Worm (Caenorhabditis elegans) whole organism, young adult: ENCODE measurements around the gene E02H1.5.

Experiments used
- B0019.2 ChIP-seq: fragments of 200-800 bp; sonication (Bioruptor generic); conservative IDR thresholded peaks from 2 replicates; pipeline ENCODE4 v1.3.6; 2022; ENCODE audit warnings: missing genetic modification reagents, missing genetic modification characterization, missing compliant biosample characterization
- B0336.3 ChIP-seq: fragments of 200-800 bp; sonication (Bioruptor generic); IDR thresholded peaks from 2 replicates; pipeline ENCODE4 v1.3.6; 2022; ENCODE audit warnings: missing genetic modification characterization, missing compliant biosample characterization
- F39B2.1 ChIP-seq: fragments of 200-800 bp; sonication (Bioruptor generic); IDR thresholded peaks from 2 replicates; pipeline ENCODE4 v1.3.6; 2022; ENCODE audit warnings: missing genetic modification reagents, missing genetic modification characterization, missing compliant biosample characterization
- F55B11.4 ChIP-seq: sonication (generic microtip); optimal IDR thresholded peaks from 2 replicates; lab custom pipeline; 2016; ENCODE audit warnings: missing compliant biosample characterization, missing genetic modification characterization, borderline replicate concordance; ENCODE audit not compliant: insufficient read depth
- F57A8.1 ChIP-seq: fragments of 200-800 bp; sonication (Bioruptor generic); optimal IDR thresholded peaks from 2 replicates; lab custom pipeline; 2018; ENCODE audit warnings: mild to moderate bottlenecking, missing genetic modification characterization, moderate library complexity, missing compliant biosample characterization
- K12H6.12 ChIP-seq: fragments of 200-800 bp; sonication (Bioruptor generic); optimal IDR thresholded peaks from 2 replicates; lab custom pipeline; 2018; ENCODE audit warnings: mild to moderate bottlenecking, missing genetic modification characterization, missing compliant biosample characterization
- T07F8.4 ChIP-seq: sonication (generic microtip); optimal IDR thresholded peaks from 2 replicates; lab custom pipeline; 2016; ENCODE audit warnings: mild to moderate bottlenecking, missing genetic modification characterization, moderate library complexity, missing compliant biosample characterization
- Y56A3A.18 ChIP-seq: fragments of 200-800 bp; sonication (Bioruptor generic); IDR thresholded peaks from 2 replicates; pipeline ENCODE4 v1.3.6; 2022; ENCODE audit warnings: missing genetic modification reagents, missing genetic modification characterization, missing compliant biosample characterization
- Y67H2A.10 ChIP-seq: fragments of 200-800 bp; sonication (Bioruptor generic); conservative IDR thresholded peaks from 2 replicates; pipeline ENCODE4 v1.3.6; 2022; ENCODE audit warnings: missing genetic modification reagents, missing genetic modification characterization, missing compliant biosample characterization
- ZK185.1 ChIP-seq: sonication (generic microtip); optimal IDR thresholded peaks from 2 replicates; lab custom pipeline; 2016; ENCODE audit warnings: mild to moderate bottlenecking, missing genetic modification characterization, missing compliant biosample characterization; ENCODE audit not compliant: poor library complexity, severe bottlenecking
- ama-1 ChIP-seq, 3 experiments: fragments of 150-350 bp in 1 of 3; sonication (generic microtip) in 2 of 3; optimal IDR thresholded peaks; 2 replicates each; lab custom pipeline; 2014 to 2018; ENCODE audit warnings: missing biosample characterization in 2 of 3, missing genetic modification characterization in 2 of 3, missing genetic modification reagents in 2 of 3
- aptf-2 ChIP-seq: fragments of 200-800 bp; sonication (Bioruptor generic); conservative IDR thresholded peaks from 2 replicates; pipeline ENCODE4 v1.3.6; 2022; ENCODE audit warnings: missing genetic modification reagents, missing genetic modification characterization, missing compliant biosample characterization
- attf-3 ChIP-seq: fragments of 200-800 bp; sonication (Bioruptor generic); conservative IDR thresholded peaks from 2 replicates; pipeline ENCODE4 v1.3.6; 2022; ENCODE audit warnings: missing genetic modification reagents, missing genetic modification characterization, missing compliant biosample characterization
- ccch-3 ChIP-seq: fragments of 200-800 bp; sonication (Bioruptor generic); optimal IDR thresholded peaks from 2 replicates; lab custom pipeline; 2018; ENCODE audit warnings: mild to moderate bottlenecking, missing genetic modification characterization, missing compliant biosample characterization
- ceh-40 ChIP-seq: fragments of 200-800 bp; sonication (Bioruptor generic); IDR thresholded peaks from 2 replicates; pipeline ENCODE4 v1.3.6; 2022; ENCODE audit warnings: missing genetic modification characterization, missing compliant biosample characterization
- die-1 ChIP-seq: sonication (generic microtip); optimal IDR thresholded peaks from 2 replicates; lab custom pipeline; 2016; ENCODE audit warnings: missing genotype, mild to moderate bottlenecking, missing genetic modification characterization, missing compliant biosample characterization
- dox-1 ChIP-seq: fragments of 200-800 bp; sonication (Bioruptor generic); IDR thresholded peaks from 2 replicates; pipeline ENCODE4 v1.3.6; 2022; ENCODE audit warnings: missing genetic modification reagents, missing genetic modification characterization, missing compliant biosample characterization
- efl-1 ChIP-seq: fragments of 150-350 bp; optimal IDR thresholded peaks from 2 replicates; lab custom pipeline; 2014; ENCODE audit warnings: missing biosample characterization, missing genetic modification reagents, missing genetic modification characterization
- egl-44 ChIP-seq: fragments of 200-800 bp; sonication (Bioruptor generic); IDR thresholded peaks from 2 replicates; pipeline ENCODE4 v1.3.6; 2022; ENCODE audit warnings: missing genetic modification reagents, missing genetic modification characterization, missing compliant biosample characterization
- egrh-3 ChIP-seq: fragments of 200-800 bp; sonication (Bioruptor generic); IDR thresholded peaks from 2 replicates; pipeline ENCODE4 v1.3.6; 2022; ENCODE audit warnings: missing genetic modification reagents, missing genetic modification characterization, missing compliant biosample characterization
- gei-17 ChIP-seq: fragments of 200-800 bp; sonication (Bioruptor generic); optimal IDR thresholded peaks from 2 replicates; lab custom pipeline; 2018; ENCODE audit warnings: mild to moderate bottlenecking, missing genetic modification characterization, missing compliant biosample characterization
- him-1 ChIP-seq: sonication (generic microtip); optimal IDR thresholded peaks from 2 replicates; lab custom pipeline; 2016; ENCODE audit warnings: missing genotype, missing genetic modification reagents, missing genetic modification characterization, missing compliant biosample characterization
- hlh-26 ChIP-seq: fragments of 200-800 bp; sonication (Bioruptor generic); conservative IDR thresholded peaks from 2 replicates; pipeline ENCODE4 v1.3.6; 2022; ENCODE audit warnings: missing genetic modification reagents, missing genetic modification characterization, missing compliant biosample characterization
- hmg-1.2 ChIP-seq: fragments of 200-800 bp; sonication (Bioruptor generic); IDR thresholded peaks from 2 replicates; pipeline ENCODE4 v1.3.6; 2022; ENCODE audit warnings: missing genetic modification reagents, missing genetic modification characterization, missing compliant biosample characterization
- lsl-1 ChIP-seq: fragments of 200-800 bp; sonication (Bioruptor generic); optimal IDR thresholded peaks from 2 replicates; lab custom pipeline; 2018; ENCODE audit warnings: mild to moderate bottlenecking, missing genetic modification characterization, moderate library complexity, missing compliant biosample characterization
- madf-3 ChIP-seq: fragments of 200-800 bp; sonication (Bioruptor generic); IDR thresholded peaks from 2 replicates; pipeline ENCODE4 v1.3.6; 2022; ENCODE audit warnings: missing genetic modification reagents, missing genetic modification characterization, missing compliant biosample characterization
- madf-8 ChIP-seq: fragments of 200-800 bp; sonication (Bioruptor generic); conservative IDR thresholded peaks from 2 replicates; pipeline ENCODE4 v1.3.6; 2022; ENCODE audit warnings: missing genetic modification reagents, missing genetic modification characterization, missing compliant biosample characterization
- mcd-1 ChIP-seq: fragments of 200-800 bp; sonication (Bioruptor generic); IDR thresholded peaks from 2 replicates; pipeline ENCODE4 v1.3.6; 2022; ENCODE audit warnings: missing genetic modification reagents, missing genetic modification characterization, missing compliant biosample characterization
- mel-28 ChIP-seq: sonication (generic microtip); optimal IDR thresholded peaks from 2 replicates; lab custom pipeline; 2016; ENCODE audit warnings: borderline replicate concordance, mild to moderate bottlenecking, missing genetic modification characterization, missing compliant biosample characterization
- mes-4 ChIP-seq: sonication (generic microtip); optimal IDR thresholded peaks from 2 replicates; lab custom pipeline; 2016; ENCODE audit warnings: missing genotype, missing genetic modification characterization, missing compliant biosample characterization
- mxl-1 ChIP-seq: sonication (generic microtip); optimal IDR thresholded peaks from 2 replicates; lab custom pipeline; 2016; ENCODE audit warnings: missing genetic modification characterization, missing compliant biosample characterization
- nfya-1 ChIP-seq: sonication (generic microtip); optimal IDR thresholded peaks from 2 replicates; lab custom pipeline; 2017; ENCODE audit warnings: antibody characterized with exemption, missing compliant biosample characterization, missing genetic modification characterization, borderline replicate concordance; ENCODE audit not compliant: insufficient read depth
- nfya-2 ChIP-seq: fragments of 200-800 bp; sonication (Bioruptor generic); IDR thresholded peaks from 2 replicates; pipeline ENCODE4 v1.3.6; 2022; ENCODE audit warnings: missing genetic modification reagents, missing genetic modification characterization, missing compliant biosample characterization
- nfyb-1 ChIP-seq: fragments of 200-800 bp; sonication (Bioruptor generic); IDR thresholded peaks from 2 replicates; pipeline ENCODE4 v1.3.6; 2022; ENCODE audit warnings: missing genetic modification reagents, missing genetic modification characterization, missing compliant biosample characterization
- nhr-27 ChIP-seq: fragments of 200-800 bp; sonication (Bioruptor generic); optimal IDR thresholded peaks from 2 replicates; lab custom pipeline; 2018; ENCODE audit warnings: mild to moderate bottlenecking, missing genetic modification characterization, moderate library complexity, missing compliant biosample characterization
- nhr-80 ChIP-seq: sonication (generic microtip); optimal IDR thresholded peaks from 2 replicates; lab custom pipeline; 2016; ENCODE audit warnings: missing genetic modification characterization, missing compliant biosample characterization
- rpc-1 ChIP-seq, 2 experiments: fragments of 150-350 bp in 1 of 2; sonication (generic microtip) in 1 of 2; optimal IDR thresholded peaks; 2 replicates each; lab custom pipeline; 2014 to 2018; ENCODE audit warnings: missing biosample characterization in 1 of 2, missing genetic modification characterization in 1 of 2, missing genetic modification reagents in 1 of 2, missing genotype in 1 of 2
- sea-2 ChIP-seq: fragments of 200-800 bp; sonication (Bioruptor generic); IDR thresholded peaks from 2 replicates; pipeline ENCODE4 v1.3.6; 2022; ENCODE audit warnings: missing genetic modification characterization, missing compliant biosample characterization
- snpc-1.3 ChIP-seq: sonication (generic microtip); optimal IDR thresholded peaks from 2 replicates; lab custom pipeline; 2017; ENCODE audit warnings: missing genetic modification characterization, mild to moderate bottlenecking, missing compliant biosample characterization, antibody characterized with exemption, moderate library complexity, missing genotype, missing genetic modification reagents; ENCODE audit not compliant: insufficient read depth
- snpc-4 ChIP-seq, 5 experiments: fragments of 150-350 bp in 1 of 5; sonication (generic microtip) in 4 of 5; optimal IDR thresholded peaks; 2 replicates each; lab custom pipeline; 2014 to 2018; ENCODE audit warnings: missing genetic modification characterization in 5 of 5, missing biosample characterization in 3 of 5, antibody characterized with exemption in 2 of 5, mild to moderate bottlenecking in 2 of 5, missing compliant biosample characterization in 2 of 5, missing genotype in 2 of 5, moderate library complexity in 2 of 5, missing genetic modification reagents in 1 of 5
- somi-1 ChIP-seq: fragments of 200-800 bp; sonication (Bioruptor generic); optimal IDR thresholded peaks from 2 replicates; lab custom pipeline; 2018; ENCODE audit warnings: mild to moderate bottlenecking, missing genetic modification characterization, missing compliant biosample characterization
- tbp1 ChIP-seq: fragments of 200-800 bp; sonication (Bioruptor generic); optimal IDR thresholded peaks from 2 replicates; lab custom pipeline; 2018; ENCODE audit warnings: mild to moderate bottlenecking, missing genetic modification characterization, missing compliant biosample characterization
- zfh-2 ChIP-seq: fragments of 200-800 bp; sonication (Bioruptor generic); conservative IDR thresholded peaks from 2 replicates; pipeline ENCODE4 v1.3.6; 2022; ENCODE audit warnings: missing genetic modification reagents, missing genetic modification characterization, missing compliant biosample characterization
- zim-3 ChIP-seq: sonication (generic microtip); optimal IDR thresholded peaks from 2 replicates; lab custom pipeline; 2017; ENCODE audit warnings: mild to moderate bottlenecking, missing genetic modification characterization, moderate library complexity, missing compliant biosample characterization
- ztf-18 ChIP-seq: sonication (generic microtip); optimal IDR thresholded peaks from 2 replicates; lab custom pipeline; 2016; ENCODE audit warnings: missing genotype, mild to moderate bottlenecking, missing genetic modification characterization, missing compliant biosample characterization
- ztf-25 ChIP-seq: fragments of 200-800 bp; sonication (Bioruptor generic); IDR thresholded peaks from 2 replicates; pipeline ENCODE4 v1.3.6; 2022; ENCODE audit warnings: missing genetic modification reagents, missing genetic modification characterization, missing compliant biosample characterization

E02H1.5 gene

ce11 chrII:9619402-9619862 is 24.4 kb downstream of the E02H1.5 start (continued):
- TF ChIP-seq snpc-1.3 (no peak), him-1 (tag; lab: Kevin White, UChicago) (no peak), attf-3 (GFP tag; lab: Robert Waterston, UW) (no peak), nfya-1 (tag; lab: Kevin White, UChicago) (no peak), tbp1 (no peak), B0336.3 (peak; percentile 41; the same call in 1 of the 2 replicates), ama-1 (optimal IDR thresholded peaks at IDR 0.05; lab: Kevin White, UChicago) (peak; percentile 39), ama-1 (GFP tag; optimal IDR thresholded peaks at IDR 0.05; lab: Kevin White, UChicago) (no peak), ztf-25 (GFP tag; lab: Robert Waterston, UW) (no peak), nhr-27 (tag; lab: Kevin White, UChicago) (no peak), F57A8.1 (GFP tag; lab: Kevin White, UChicago) (no peak), zfh-2 (GFP tag; lab: Robert Waterston, UW) (0 out of 2 replicates have a peak, but pooled peaks have one; percentile 25), egl-44 (GFP tag; lab: Robert Waterston, UW) (peak; percentile 56; the same call in 1 of the 2 replicates), madf-3 (GFP tag; lab: Robert Waterston, UW) (no peak), ZK185.1 (no peak), dox-1 (peak; percentile 49; the same call in 1 of the 2 replicates), sea-2 (GFP tag; lab: Robert Waterston, UW) (no peak), mel-28 (no peak), ceh-40 (GFP tag; lab: Robert Waterston, UW) (no peak), hlh-26 (GFP tag; lab: Robert Waterston, UW) (no peak), lsl-1 (GFP tag; lab: Kevin White, UChicago) (no peak), ccch-3 (GFP tag; lab: Kevin White, UChicago) (no peak), gei-17 (GFP tag; lab: Kevin White, UChicago) (no peak), zim-3 (tag; lab: Kevin White, UChicago) (peak; percentile 15), B0019.2 (GFP tag; lab: Robert Waterston, UW) (no peak), mes-4 (tag; lab: Kevin White, UChicago) (no peak), egrh-3 (no peak), madf-8 (no peak), K12H6.12 (tag; lab: Kevin White, UChicago) (peak; percentile 25), F55B11.4 (no peak), snpc-4 (GFP tag; optimal IDR thresholded peaks at IDR 0.05; lab: Kevin White, UChicago) (no peak), snpc-4 (tag; optimal IDR thresholded peaks at IDR 0.05; lab: Kevin White, UChicago) (peak in 3 of 4 experiments; percentile 3 to 32 (median 6)), nhr-80 (tag; lab: Kevin White, UChicago) (peak; percentile 92), efl-1 (no peak), somi-1 (GFP tag; lab: Kevin White, UChicago) (peak; percentile 56), Y67H2A.10 (GFP tag; lab: Robert Waterston, UW) (no peak), die-1 (tag; lab: Kevin White, UChicago) (peak; percentile 20), T07F8.4 (no peak), mxl-1 (tag; lab: Kevin White, UChicago) (no peak), rpc-1 (optimal IDR thresholded peaks at IDR 0.05; lab: Kevin White, UChicago) (no peak), rpc-1 (tag; optimal IDR thresholded peaks at IDR 0.05; lab: Kevin White, UChicago) (no peak), nfya-2 (GFP tag; lab: Robert Waterston, UW) (no peak), mcd-1 (GFP tag; lab: Robert Waterston, UW) (peak; percentile 35; the same call in 1 of the 2 replicates), F39B2.1 (no peak), aptf-2 (GFP tag; lab: Robert Waterston, UW) (no peak), nfyb-1 (GFP tag; lab: Robert Waterston, UW) (no peak), Y56A3A.18 (GFP tag; lab: Robert Waterston, UW) (0 out of 2 replicates have a peak, but pooled peaks have one; percentile 36), ztf-18 (no peak), hmg-1.2 (no peak; the same call in 1 of the 2 replicates)
